Fruit fly (Drosophila melanogaster) whole organism, wandering third instar larva: ENCODE results near the gene CG1958.

Experiments used
- CrebA ChIP-seq: fragments of 200-800 bp; sonication (Bioruptor generic); optimal IDR thresholded peaks from 2 replicates; lab custom pipeline; 2016; ENCODE audit warnings: missing biosample characterization, mild to moderate bottlenecking, missing genetic modification characterization, borderline replicate concordance
- brk ChIP-seq: fragments of 200-800 bp; sonication (Bioruptor generic); optimal IDR thresholded peaks from 2 replicates; lab custom pipeline; 2016; ENCODE audit warnings: missing biosample characterization, mild to moderate bottlenecking, missing genetic modification characterization
- pan ChIP-seq: fragments of >200 bp; optimal IDR thresholded peaks from 2 replicates; lab custom pipeline; 2017

- TF ChIP-seq CrebA (no peak), brk (GFP tag; lab: Kevin White, UChicago) (no peak), pan (lab: Kevin White, UChicago) (no peak)
These were observed 18.7 kb downstream of the CG1958 start for dm6 chrX:7285410-7285809.
